Worm (Caenorhabditis elegans) whole organism, L1 larva: ENCODE results near the gene F36F12.7.

ENCODE experiments used
- ceh-63 ChIP-seq: fragments of 200-800 bp; sonication (Bioruptor generic); optimal IDR thresholded peaks from 2 replicates; lab custom pipeline; 2018; ENCODE audit warnings: mild to moderate bottlenecking, missing genetic modification characterization, missing compliant biosample characterization
- efl-1 ChIP-seq, 4 experiments: fragments of 150-350 bp; optimal IDR thresholded peaks in 3 of 4; peaks in 1 of 4; 1 replicate in 1 of 4; 2 replicates in 3 of 4; lab custom pipeline; 2014; ENCODE audit warnings: missing biosample characterization in 2 of 4, missing genetic modification characterization in 2 of 4, missing genetic modification reagents in 2 of 4
- elt-2 ChIP-seq: sonication (generic microtip); optimal IDR thresholded peaks from 2 replicates; lab custom pipeline; 2016; ENCODE audit warnings: missing genetic modification characterization, mild to moderate bottlenecking, inconsistent platforms, missing compliant biosample characterization, missing genetic modification reagents
- lin-13 ChIP-seq: fragments of 150-350 bp; optimal IDR thresholded peaks from 2 replicates; lab custom pipeline; 2014; ENCODE audit warnings: missing biosample characterization, missing genetic modification reagents, missing genetic modification characterization
- lir-3 ChIP-seq: sonication (generic microtip); optimal IDR thresholded peaks from 2 replicates; lab custom pipeline; 2016; ENCODE audit warnings: mild to moderate bottlenecking, missing genetic modification characterization, moderate library complexity, missing compliant biosample characterization; ENCODE audit not compliant: poor library complexity
- lsy-2 ChIP-seq, 2 experiments: fragments of 150-350 bp; optimal IDR thresholded peaks; 2 replicates each; lab custom pipeline; 2014; ENCODE audit warnings: missing biosample characterization in 2 of 2, missing genetic modification characterization in 2 of 2
- nhr-12 ChIP-seq: sonication (generic microtip); optimal IDR thresholded peaks from 2 replicates; lab custom pipeline; 2017; ENCODE audit warnings: missing biosample characterization, missing genetic modification characterization
- snpc-4 ChIP-seq: fragments of 150-350 bp; optimal IDR thresholded peaks from 2 replicates; lab custom pipeline; 2014; ENCODE audit warnings: missing biosample characterization, missing genetic modification characterization
- tlp-1 ChIP-seq: fragments of 150-350 bp; optimal IDR thresholded peaks from 2 replicates; lab custom pipeline; 2014; ENCODE audit warnings: missing biosample characterization, missing genetic modification characterization
- unc-62 ChIP-seq: fragments of 150-350 bp; optimal IDR thresholded peaks from 2 replicates; lab custom pipeline; 2014; ENCODE audit warnings: missing biosample characterization, missing genetic modification reagents, missing genetic modification characterization
- ztf-4 ChIP-seq: fragments of 150-350 bp; optimal IDR thresholded peaks from 2 replicates; lab custom pipeline; 2014; ENCODE audit warnings: missing biosample characterization, missing genetic modification characterization

- TF ChIP-seq lsy-2 (tag; optimal IDR thresholded peaks at IDR 0.05; lab: Kevin White, UChicago) = no peak
- peak in 1 of 2 experiments; percentile 0 for TF ChIP-seq efl-1 (optimal IDR thresholded peaks at IDR 0.05; lab: Kevin White, UChicago)
- no peak for TF ChIP-seq efl-1 (GFP tag; optimal IDR thresholded peaks at IDR 0.05 in 1 of 2; lab: Kevin White, UChicago)
- TF ChIP-seq unc-62 (GFP tag; lab: Kevin White, UChicago) = no peak
- no peak for TF ChIP-seq elt-2 (tag; lab: Kevin White, UChicago)
- no peak for TF ChIP-seq ztf-4 (tag; lab: Kevin White, UChicago)
- TF ChIP-seq lin-13 (GFP tag; lab: Kevin White, UChicago) = no peak
- TF ChIP-seq snpc-4 (tag; lab: Kevin White, UChicago) = no peak
- no peak for TF ChIP-seq nhr-12 (tag; lab: Kevin White, UChicago)
- no peak for TF ChIP-seq lir-3
- no peak for TF ChIP-seq tlp-1 (tag; lab: Kevin White, UChicago)
- no peak for TF ChIP-seq ceh-63 (GFP tag; lab: Kevin White, UChicago)
Observed at ce11 chrV:2054254-2054653, 44.9 kb upstream of the F36F12.7 start.
